Worm (Caenorhabditis elegans): ENCODE data around the gene his-16.

his-16 gene

DNA sequence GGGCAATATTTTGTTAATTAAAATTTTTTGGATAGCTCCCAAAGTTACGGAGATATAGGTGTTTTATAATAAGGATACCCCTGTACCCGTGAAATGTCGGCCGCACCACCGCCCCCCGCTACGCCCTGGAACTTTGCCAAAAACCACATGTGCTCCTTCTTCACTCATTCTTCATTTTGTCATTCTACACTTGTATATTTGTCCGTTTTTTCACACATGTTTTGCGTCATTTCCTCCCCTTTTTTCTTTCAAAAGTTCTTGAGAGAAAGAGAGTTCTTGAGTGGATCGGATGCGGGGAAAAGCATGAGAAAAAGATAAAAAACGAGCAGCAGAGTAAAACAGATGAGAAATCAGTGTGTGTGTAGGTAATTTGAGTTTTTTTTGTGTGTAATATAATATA lies 29.1 kb downstream of the his-16 start:
- no peak for TF ChIP-seq ztf-29 (GFP tag; IDR thresholded peaks at IDR 0.05)
- TF ChIP-seq cog-1 (tag; optimal IDR thresholded peaks at IDR 0.05): no peak
- no peak for TF ChIP-seq T22C8.4 (GFP tag; IDR thresholded peaks at IDR 0.05)
- no peak for TF ChIP-seq ref-1 (GFP tag; conservative IDR thresholded peaks at IDR 0.05)
- no peak for TF ChIP-seq med-1 (GFP tag; optimal IDR thresholded peaks at IDR 0.05; ENCODE audit: insufficient read depth)
- no peak for TF ChIP-seq tab-1 (GFP tag; IDR thresholded peaks at IDR 0.05)
- no peak for TF ChIP-seq ztf-23 (GFP tag; IDR thresholded peaks at IDR 0.05)
- no peak for TF ChIP-seq flt-1 (GFP tag; IDR thresholded peaks at IDR 0.05)
- no peak for TF ChIP-seq klf-2 (GFP tag; conservative IDR thresholded peaks at IDR 0.05)

DNA sequence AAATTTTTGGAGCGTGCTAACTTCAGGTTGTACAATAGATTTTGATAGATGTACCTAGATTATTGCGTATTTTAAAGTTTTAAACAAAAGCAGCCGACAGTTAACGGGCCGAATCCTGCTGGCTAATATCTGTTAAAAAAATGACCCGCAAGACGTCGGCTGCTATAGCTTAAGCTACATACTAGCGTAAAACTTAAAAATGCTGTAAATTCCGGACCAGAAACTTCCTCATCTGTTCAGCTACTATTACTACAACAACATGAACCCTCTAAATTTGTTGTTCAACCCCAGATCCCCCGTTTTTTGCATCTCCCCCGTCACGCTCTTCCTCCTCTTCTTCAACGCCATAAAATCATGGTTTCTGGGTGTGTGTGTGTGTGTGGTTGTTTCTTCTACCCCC lies 31.0 kb downstream of the his-16 start:
- no peak for TF ChIP-seq ztf-23 (GFP tag; IDR thresholded peaks at IDR 0.05)
- TF ChIP-seq ztf-29 (GFP tag; IDR thresholded peaks at IDR 0.05): no peak
- TF ChIP-seq cog-1 (tag; optimal IDR thresholded peaks at IDR 0.05): no peak
- TF ChIP-seq klf-2 (GFP tag; conservative IDR thresholded peaks at IDR 0.05): no peak
- TF ChIP-seq med-1 (GFP tag; optimal IDR thresholded peaks at IDR 0.05; ENCODE audit: insufficient read depth): no peak

DNA sequence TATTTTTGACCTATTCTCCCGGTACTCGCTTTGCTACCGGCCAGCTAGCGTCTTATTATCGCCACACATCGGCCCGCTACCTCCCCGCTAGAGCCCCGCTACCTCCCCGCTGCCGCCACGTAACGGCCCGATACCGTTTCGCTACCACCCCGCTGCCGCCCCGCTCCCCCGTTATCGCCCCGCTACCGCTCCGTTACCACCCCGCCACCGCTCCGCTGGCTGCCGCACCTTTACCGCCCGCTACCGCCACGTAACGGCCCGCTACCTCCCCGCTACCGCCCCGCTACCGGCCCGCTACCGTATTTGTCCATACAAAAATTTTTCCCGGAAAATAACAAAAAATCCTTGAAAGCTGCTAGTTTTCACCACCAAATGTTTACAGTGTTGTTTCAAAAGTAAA lies 32.4 kb downstream of the his-16 start:
- 0 out of 2 replicates have a peak, but pooled peaks have one; percentile 26 for TF ChIP-seq ztf-23 (GFP tag; IDR thresholded peaks at IDR 0.05)
- TF ChIP-seq tab-1 (GFP tag; IDR thresholded peaks at IDR 0.05): no peak
- TF ChIP-seq ztf-29 (GFP tag; IDR thresholded peaks at IDR 0.05): no peak

DNA sequence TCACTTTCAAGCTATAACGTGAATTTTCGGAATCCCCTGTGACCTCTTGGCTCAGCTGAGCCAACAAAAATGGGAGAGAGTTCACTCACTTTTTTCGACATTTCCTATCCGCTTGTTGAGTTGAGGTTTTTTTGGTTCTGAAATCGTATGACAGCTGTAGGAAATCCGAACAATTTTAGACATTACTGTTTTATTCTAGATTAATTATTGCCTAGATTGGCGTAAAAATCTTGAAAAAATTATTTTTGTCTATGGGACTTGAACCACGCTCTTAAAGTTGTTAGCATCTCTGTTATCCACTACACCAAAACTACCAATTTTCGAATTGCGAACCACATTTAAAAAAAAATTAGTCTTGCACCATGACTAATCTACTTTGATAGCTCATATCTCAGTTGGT lies 34.1 kb downstream of the his-16 start, which contains the start of gene C01B9.4:
C01B9.4 (minus strand) TSS at position 101 of the 400 bp plus-strand sequence.
- no peak for TF ChIP-seq klf-2 (GFP tag; conservative IDR thresholded peaks at IDR 0.05)
- no peak for TF ChIP-seq T22C8.4 (GFP tag; IDR thresholded peaks at IDR 0.05)
- TF ChIP-seq cog-1 (tag; optimal IDR thresholded peaks at IDR 0.05): no peak
- TF ChIP-seq flt-1 (GFP tag; IDR thresholded peaks at IDR 0.05): no peak
- no peak for TF ChIP-seq ztf-29 (GFP tag; IDR thresholded peaks at IDR 0.05)
- TF ChIP-seq ref-1 (GFP tag; conservative IDR thresholded peaks at IDR 0.05): no peak
- no peak for TF ChIP-seq tab-1 (GFP tag; IDR thresholded peaks at IDR 0.05)
- no peak for TF ChIP-seq med-1 (GFP tag; optimal IDR thresholded peaks at IDR 0.05; ENCODE audit: insufficient read depth)
- TF ChIP-seq ztf-23 (GFP tag; IDR thresholded peaks at IDR 0.05): no peak

DNA sequence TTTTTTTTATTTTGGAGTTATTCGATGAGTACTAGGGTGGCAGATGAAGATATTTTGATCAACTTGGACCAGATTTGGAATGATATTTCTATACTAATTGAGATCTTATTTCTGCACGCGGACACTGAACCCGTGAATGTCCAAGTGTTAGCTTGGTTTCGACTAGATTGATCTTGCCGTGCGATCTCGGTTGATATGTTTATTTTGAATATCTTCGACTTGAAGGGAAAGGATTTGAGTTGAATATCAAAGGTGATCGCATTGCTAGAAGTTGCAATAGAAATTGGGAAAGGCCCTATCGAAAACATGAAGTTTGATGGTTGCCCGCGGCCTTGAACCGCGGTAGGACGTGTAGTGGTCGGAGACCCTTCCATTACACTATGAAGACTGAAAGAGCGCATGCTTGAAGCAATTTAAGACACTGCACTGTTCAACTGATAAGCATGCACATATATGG lies 37.1 kb downstream of the his-16 start:
- no peak for TF ChIP-seq cog-1 (tag; optimal IDR thresholded peaks at IDR 0.05)
- TF ChIP-seq flt-1 (GFP tag; IDR thresholded peaks at IDR 0.05): no peak
- TF ChIP-seq med-1 (GFP tag; optimal IDR thresholded peaks at IDR 0.05; ENCODE audit: insufficient read depth): no peak
- TF ChIP-seq ztf-29 (GFP tag; IDR thresholded peaks at IDR 0.05): no peak

DNA sequence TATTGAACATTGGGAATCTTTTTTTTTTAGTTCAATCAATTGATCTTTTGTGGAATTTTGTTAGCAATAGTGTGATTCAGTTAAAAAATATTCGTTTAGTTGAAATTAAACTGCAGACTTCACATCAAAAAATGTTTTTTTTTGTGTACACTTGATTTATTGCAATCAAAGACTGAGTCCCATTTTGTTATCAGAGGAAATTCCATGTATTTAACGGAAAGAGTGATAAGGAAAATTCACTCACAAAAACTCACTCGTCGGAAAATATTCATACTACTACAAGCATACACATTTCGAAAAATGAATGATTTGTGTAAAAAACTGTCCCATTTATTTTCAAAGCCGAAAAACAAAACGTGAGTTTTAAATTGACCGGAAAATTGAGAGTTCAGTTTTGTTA lies 46.6 kb downstream of the his-16 start, which contains the start of gene C01B9.1:
C01B9.1 (plus strand) TSS at position 241 of the 400 bp plus-strand sequence.
- TF ChIP-seq med-1 (GFP tag; optimal IDR thresholded peaks at IDR 0.05; ENCODE audit: insufficient read depth): no peak
- no peak for TF ChIP-seq cog-1 (tag; optimal IDR thresholded peaks at IDR 0.05)
- TF ChIP-seq ztf-29 (GFP tag; IDR thresholded peaks at IDR 0.05): no peak
- TF ChIP-seq tab-1 (GFP tag; IDR thresholded peaks at IDR 0.05): no peak
- no peak for TF ChIP-seq T22C8.4 (GFP tag; IDR thresholded peaks at IDR 0.05)
- no peak for TF ChIP-seq ztf-23 (GFP tag; IDR thresholded peaks at IDR 0.05)
- no peak for TF ChIP-seq klf-2 (GFP tag; conservative IDR thresholded peaks at IDR 0.05)
- TF ChIP-seq ref-1 (GFP tag; conservative IDR thresholded peaks at IDR 0.05): no peak
- TF ChIP-seq flt-1 (GFP tag; IDR thresholded peaks at IDR 0.05): no peak

Data from whole organism, midembryonic.